Fruit fly (Drosophila melanogaster) whole organism, embryonic: Measurements from ENCODE around the gene Claspin.
A peak's percentile ranks its signal among the peaks of the same experiment; 100 is the strongest.

Experiments used
- CG1024 ChIP-seq: fragments of 200-800 bp; sonication (Bioruptor generic); IDR thresholded peaks from 2 replicates; pipeline ENCODE4 v1.3.6; 2022; ENCODE audit warnings: missing biosample characterization, missing genetic modification characterization
- CG10267 ChIP-seq: fragments of 200-800 bp; sonication (Bioruptor generic); optimal IDR thresholded peaks from 2 replicates; lab custom pipeline; 2018; ENCODE audit warnings: missing biosample characterization, mild to moderate bottlenecking, missing genetic modification characterization, moderate library complexity
- CG10462 ChIP-seq: fragments of 200-800 bp; sonication (Bioruptor generic); optimal IDR thresholded peaks from 2 replicates; lab custom pipeline; 2016; ENCODE audit warnings: missing biosample characterization, missing genetic modification characterization
- CG11085 ChIP-seq: fragments of 200-800 bp; sonication (Bioruptor generic); IDR thresholded peaks from 2 replicates; pipeline ENCODE4 v1.3.6; 2022; ENCODE audit warnings: missing biosample characterization, missing genetic modification characterization
- CG11247 ChIP-seq: fragments of 200-800 bp; sonication (Bioruptor generic); IDR thresholded peaks from 2 replicates; pipeline ENCODE4 v1.3.6; 2022; ENCODE audit warnings: missing biosample characterization, missing genetic modification characterization
- CG11696 ChIP-seq: fragments of 200-800 bp; sonication (Bioruptor generic); IDR thresholded peaks from 2 replicates; pipeline ENCODE4 v1.3.6; 2022; ENCODE audit warnings: missing biosample characterization, missing genetic modification characterization
- CG1233 ChIP-seq: fragments of 200-800 bp; sonication (Bioruptor generic); optimal IDR thresholded peaks from 4 replicates; lab custom pipeline; 2018; ENCODE audit warnings: missing biosample characterization, mild to moderate bottlenecking, missing genetic modification characterization
- CG13296 ChIP-seq: fragments of 200-800 bp; sonication (Bioruptor generic); optimal IDR thresholded peaks from 3 replicates; lab custom pipeline; 2018; ENCODE audit warnings: missing biosample characterization, mild to moderate bottlenecking, missing genetic modification characterization
- CG13424 ChIP-seq: fragments of 200-800 bp; sonication (Bioruptor generic); optimal IDR thresholded peaks from 2 replicates; lab custom pipeline; 2019; ENCODE audit warnings: missing biosample characterization, mild to moderate bottlenecking, missing genetic modification characterization, moderate library complexity
- CG14050 ChIP-seq: fragments of 200-800 bp; sonication (Bioruptor generic); IDR thresholded peaks from 3 replicates; pipeline ENCODE4 v1.3.6; 2022; ENCODE audit warnings: missing biosample characterization, missing genetic modification characterization
- CG14860 ChIP-seq: fragments of 200-800 bp; sonication (Bioruptor generic); IDR thresholded peaks from 3 replicates; pipeline ENCODE4 v1.3.6; 2022; ENCODE audit warnings: missing biosample characterization, missing genetic modification characterization; ENCODE audit not compliant: partially characterized antibody
- CG15011 ChIP-seq: fragments of 200-800 bp; sonication (Bioruptor generic); optimal IDR thresholded peaks from 3 replicates; lab custom pipeline; 2018; ENCODE audit warnings: missing biosample characterization, mild to moderate bottlenecking, missing genetic modification characterization
- CG15073 ChIP-seq: fragments of 200-800 bp; sonication (Bioruptor generic); optimal IDR thresholded peaks from 2 replicates; lab custom pipeline; 2016; ENCODE audit warnings: missing biosample characterization, missing genetic modification characterization
- CG1529 ChIP-seq: fragments of 200-800 bp; sonication (Bioruptor generic); optimal IDR thresholded peaks from 3 replicates; lab custom pipeline; 2018; ENCODE audit warnings: missing biosample characterization, missing genetic modification characterization
- CG15479 ChIP-seq: fragments of 200-800 bp; sonication (Bioruptor generic); optimal IDR thresholded peaks from 3 replicates; lab custom pipeline; 2019; ENCODE audit warnings: missing biosample characterization, mild to moderate bottlenecking, missing genetic modification characterization, moderate library complexity
- CG16863 ChIP-seq: fragments of 200-800 bp; sonication (Bioruptor generic); optimal IDR thresholded peaks from 3 replicates; lab custom pipeline; 2016; ENCODE audit warnings: missing biosample characterization, missing genetic modification characterization
- CG2116 ChIP-seq: fragments of 200-800 bp; sonication (Bioruptor generic); optimal IDR thresholded peaks from 3 replicates; lab custom pipeline; 2018; ENCODE audit warnings: missing biosample characterization, mild to moderate bottlenecking, missing genetic modification characterization
- CG3065 ChIP-seq: fragments of 200-800 bp; sonication (Bioruptor generic); optimal IDR thresholded peaks from 2 replicates; lab custom pipeline; 2016; ENCODE audit warnings: missing biosample characterization, missing genetic modification characterization
- CG34422 ChIP-seq: fragments of 200-800 bp; sonication (Bioruptor generic); IDR thresholded peaks from 3 replicates; pipeline ENCODE4 v1.3.6; 2022; ENCODE audit warnings: missing biosample characterization, missing genetic modification characterization
- CG3726 ChIP-seq: fragments of 200-800 bp; sonication (Bioruptor generic); IDR thresholded peaks from 3 replicates; pipeline ENCODE4, ENCODE4 v1.3.6; 2022; ENCODE audit warnings: missing biosample characterization, missing genetic modification characterization
- CG4328 ChIP-seq: fragments of 200-800 bp; sonication (Bioruptor generic); optimal IDR thresholded peaks from 3 replicates; lab custom pipeline; 2017; ENCODE audit warnings: missing biosample characterization, missing genetic modification reagents, missing genetic modification characterization
- CG6654 ChIP-seq: fragments of 200-800 bp; sonication (Bioruptor generic); optimal IDR thresholded peaks from 2 replicates; lab custom pipeline; 2017; ENCODE audit warnings: missing biosample characterization, mild to moderate bottlenecking, missing genetic modification characterization
- CG7928 ChIP-seq: fragments of 200-800 bp; sonication (Bioruptor generic); optimal IDR thresholded peaks from 2 replicates; lab custom pipeline; 2017; ENCODE audit warnings: missing biosample characterization, mild to moderate bottlenecking, missing genetic modification characterization
- CG8388 ChIP-seq: fragments of 200-800 bp; sonication (Bioruptor generic); optimal IDR thresholded peaks from 2 replicates; lab custom pipeline; 2019; ENCODE audit warnings: missing biosample characterization, mild to moderate bottlenecking, missing genetic modification characterization, moderate library complexity
- CG9609 ChIP-seq: fragments of 200-800 bp; sonication (Bioruptor generic); optimal IDR thresholded peaks from 3 replicates; lab custom pipeline; 2016; ENCODE audit warnings: missing biosample characterization, missing genetic modification characterization
- CG9797 ChIP-seq: fragments of 200-800 bp; sonication (Bioruptor generic); optimal IDR thresholded peaks from 3 replicates; lab custom pipeline; 2018; ENCODE audit warnings: missing biosample characterization, mild to moderate bottlenecking, missing genetic modification characterization
- CG9817 ChIP-seq: fragments of 200-800 bp; sonication (Bioruptor generic); optimal IDR thresholded peaks from 2 replicates; lab custom pipeline; 2018; ENCODE audit warnings: missing biosample characterization, mild to moderate bottlenecking, missing genetic modification characterization, moderate library complexity
- E2f2 ChIP-seq: fragments of 200-800 bp; sonication (Bioruptor generic); IDR thresholded peaks from 2 replicates; pipeline ENCODE4 v1.3.6; 2022; ENCODE audit warnings: missing biosample characterization, missing genetic modification characterization
- TFAM ChIP-seq: fragments of 200-800 bp; sonication (Bioruptor generic); optimal IDR thresholded peaks from 2 replicates; lab custom pipeline; 2017; ENCODE audit warnings: missing biosample characterization, missing genetic modification characterization, inconsistent platforms
- al ChIP-seq: fragments of 200-800 bp; sonication (Bioruptor generic); IDR thresholded peaks from 2 replicates; pipeline ENCODE4 v1.3.6; 2022; ENCODE audit warnings: missing biosample characterization, missing genetic modification characterization
- ap ChIP-seq: fragments of 200-800 bp; sonication (Bioruptor generic); IDR thresholded peaks from 2 replicates; pipeline ENCODE4 v1.3.6; 2022; ENCODE audit warnings: missing biosample characterization, missing genetic modification characterization
- btn ChIP-seq: fragments of 200-800 bp; sonication (Bioruptor generic); optimal IDR thresholded peaks from 2 replicates; lab custom pipeline; 2016; ENCODE audit warnings: missing biosample characterization, missing genetic modification characterization
- cad ChIP-seq: fragments of >200 bp; optimal IDR thresholded peaks from 2 replicates; lab custom pipeline; 2017; ENCODE audit warnings: missing biosample characterization, missing genetic modification characterization
- disco-r ChIP-seq: fragments of 200-800 bp; sonication (Bioruptor generic); optimal IDR thresholded peaks from 2 replicates; lab custom pipeline; 2016; ENCODE audit warnings: missing biosample characterization, missing genetic modification characterization
- dmrt99B ChIP-seq: fragments of 200-800 bp; sonication (Bioruptor generic); optimal IDR thresholded peaks from 2 replicates; lab custom pipeline; 2018; ENCODE audit warnings: missing biosample characterization, mild to moderate bottlenecking, missing genetic modification characterization, moderate library complexity
- dysf ChIP-seq: fragments of 200-800 bp; sonication (Bioruptor generic); IDR thresholded peaks from 3 replicates; pipeline ENCODE4 v1.3.6; 2022; ENCODE audit warnings: missing biosample characterization, missing genetic modification characterization
- gcm2 ChIP-seq: fragments of 200-800 bp; sonication (Bioruptor generic); optimal IDR thresholded peaks from 2 replicates; lab custom pipeline; 2016; ENCODE audit warnings: missing biosample characterization, missing genetic modification characterization
- grau ChIP-seq: fragments of 200-800 bp; optimal IDR thresholded peaks from 3 replicates; lab custom pipeline; 2019; ENCODE audit warnings: missing biosample characterization, mild to moderate bottlenecking, missing genetic modification characterization, moderate library complexity
- lilli ChIP-seq: fragments of 200-800 bp; sonication (Bioruptor generic); optimal IDR thresholded peaks from 3 replicates; lab custom pipeline; 2016; ENCODE audit warnings: missing biosample characterization, missing genetic modification characterization
- luna ChIP-seq: fragments of 200-800 bp; sonication (Bioruptor generic); optimal IDR thresholded peaks from 2 replicates; lab custom pipeline; 2016; ENCODE audit warnings: missing biosample characterization, missing genetic modification characterization
- nmo ChIP-seq: fragments of 200-800 bp; sonication (Bioruptor generic); optimal IDR thresholded peaks from 2 replicates; lab custom pipeline; 2018; ENCODE audit warnings: missing biosample characterization, mild to moderate bottlenecking, missing genetic modification characterization, moderate library complexity
- pb ChIP-seq: fragments of 200-800 bp; sonication (Bioruptor generic); optimal IDR thresholded peaks from 3 replicates; lab custom pipeline; 2016; ENCODE audit warnings: missing biosample characterization, missing genetic modification characterization
- pita ChIP-seq: fragments of 200-800 bp; sonication (Bioruptor generic); optimal IDR thresholded peaks from 2 replicates; lab custom pipeline; 2017; ENCODE audit warnings: missing biosample characterization, mild to moderate bottlenecking, missing genetic modification characterization
- pzg ChIP-seq: fragments of 200-800 bp; sonication (Bioruptor generic); optimal IDR thresholded peaks from 3 replicates; lab custom pipeline; 2018; ENCODE audit warnings: missing biosample characterization, mild to moderate bottlenecking, missing genetic modification characterization, moderate library complexity
- row ChIP-seq: fragments of 200-800 bp; sonication (Bioruptor generic); IDR thresholded peaks from 3 replicates; pipeline ENCODE4 v1.3.6; 2022; ENCODE audit warnings: missing biosample characterization, missing genetic modification characterization
- shn ChIP-seq: fragments of 200-800 bp; sonication (Bioruptor generic); optimal IDR thresholded peaks from 3 replicates; lab custom pipeline; 2016; ENCODE audit warnings: missing biosample characterization, missing genetic modification characterization
- stc ChIP-seq: fragments of 200-800 bp; sonication (Bioruptor generic); IDR thresholded peaks from 2 replicates; pipeline ENCODE4 v1.3.6; 2022; ENCODE audit warnings: missing biosample characterization, missing genetic modification characterization
- tio ChIP-seq: fragments of 200-800 bp; sonication (Bioruptor generic); optimal IDR thresholded peaks from 2 replicates; lab custom pipeline; 2017; ENCODE audit warnings: missing biosample characterization, missing genetic modification characterization, inconsistent platforms
- tx ChIP-seq: fragments of 200-800 bp; sonication (Bioruptor generic); optimal IDR thresholded peaks from 2 replicates; lab custom pipeline; 2016; ENCODE audit warnings: missing biosample characterization, missing genetic modification characterization
- zfh2 ChIP-seq: fragments of 200-800 bp; sonication (Bioruptor generic); optimal IDR thresholded peaks from 2 replicates; lab custom pipeline; 2016; ENCODE audit warnings: missing biosample characterization, missing genetic modification characterization

Gene Claspin

dm6 chr3L:4363887-4364794 is 50.9 kb downstream of the Claspin start, which contains the start of the genes Cip4 and mRpS6 (continued):
- peak; percentile 67 for TF ChIP-seq CG1024 (GFP tag; lab: Robert Waterston, UW)
- peak; percentile 71 for TF ChIP-seq stc
- no peak for TF ChIP-seq CG9609 (GFP tag; lab: Kevin White, UChicago)
- no peak for TF ChIP-seq TFAM
- TF ChIP-seq grau, result peak; percentile 86
- no peak for TF ChIP-seq btn (GFP tag; lab: Kevin White, UChicago)
- TF ChIP-seq pita (GFP tag; lab: Kevin White, UChicago), result peak; percentile 54
- peak; percentile 83 for TF ChIP-seq CG11247
- TF ChIP-seq CG4328 (GFP tag; lab: Kevin White, UChicago), result no peak
- TF ChIP-seq CG1529 (GFP tag; lab: Kevin White, UChicago), result peak; percentile 56
- peak; percentile 54 for TF ChIP-seq CG6654 (GFP tag; lab: Kevin White, UChicago)
- TF ChIP-seq CG14860 (GFP tag; lab: Robert Waterston, UW), result no peak
- peak; percentile 86 for TF ChIP-seq CG14050 (GFP tag; lab: Robert Waterston, UW)
- peak; percentile 79 for TF ChIP-seq CG9797 (GFP tag; lab: Kevin White, UChicago)
- TF ChIP-seq CG7928 (GFP tag; lab: Kevin White, UChicago), result no peak
- peak; percentile 75 for TF ChIP-seq CG2116 (GFP tag; lab: Kevin White, UChicago)
- TF ChIP-seq lilli, result peak; percentile 84
- peak; percentile 69 for TF ChIP-seq CG13296 (GFP tag; lab: Kevin White, UChicago)
- peak; percentile 1 for TF ChIP-seq gcm2
- peak; percentile 76 for TF ChIP-seq CG3726 (GFP tag; lab: Robert Waterston, UW)
- peak; percentile 64 for TF ChIP-seq al
- peak; percentile 83 for TF ChIP-seq ap (GFP tag; lab: Robert Waterston, UW)
- peak; percentile 70 for TF ChIP-seq dmrt99B
- TF ChIP-seq CG10267 (tag; lab: Kevin White, UChicago), result peak; percentile 78
- TF ChIP-seq CG10462, result peak; percentile 76
- peak; percentile 18 for TF ChIP-seq shn (GFP tag; lab: Kevin White, UChicago)
- no peak for TF ChIP-seq disco-r (GFP tag; lab: Kevin White, UChicago)
- peak; percentile 89 for TF ChIP-seq row
- peak; percentile 75 for TF ChIP-seq pzg (GFP tag; lab: Kevin White, UChicago)
- peak; percentile 47 for TF ChIP-seq CG3065 (GFP tag; lab: Kevin White, UChicago)
- TF ChIP-seq tx (GFP tag; lab: Kevin White, UChicago), result peak; percentile 0
- TF ChIP-seq CG13424 (tag; lab: Kevin White, UChicago), result peak; percentile 84
- peak; percentile 77 for TF ChIP-seq dysf
- TF ChIP-seq CG16863 (GFP tag; lab: Kevin White, UChicago), result no peak
- TF ChIP-seq CG15479 (GFP tag; lab: Kevin White, UChicago), result peak; percentile 51
- no peak for TF ChIP-seq CG11696 (GFP tag; lab: Robert Waterston, UW)
- TF ChIP-seq E2f2, result peak; percentile 62; the same call in 1 of the 2 replicates
- peak; percentile 91 for TF ChIP-seq nmo (GFP tag; lab: Kevin White, UChicago)
- no peak for TF ChIP-seq cad (GFP tag; lab: Kevin White, UChicago)
- peak; percentile 84 for TF ChIP-seq CG1233 (GFP tag; lab: Kevin White, UChicago)
- TF ChIP-seq CG34422 (GFP tag; lab: Robert Waterston, UW), result peak; percentile 66
- TF ChIP-seq CG15011, result no peak
- peak; percentile 86 for TF ChIP-seq CG9817 (tag; lab: Kevin White, UChicago)
- TF ChIP-seq zfh2 (GFP tag; lab: Kevin White, UChicago), result peak; percentile 56
- peak; percentile 49 for TF ChIP-seq CG15073 (GFP tag; lab: Kevin White, UChicago)
- peak; percentile 66 for TF ChIP-seq CG11085 (GFP tag; lab: Robert Waterston, UW)
- no peak for TF ChIP-seq luna (GFP tag; lab: Kevin White, UChicago)
- TF ChIP-seq tio (GFP tag; lab: Kevin White, UChicago), result peak; percentile 83
- peak; percentile 78 for TF ChIP-seq CG8388 (GFP tag; lab: Kevin White, UChicago)
- TF ChIP-seq pb (GFP tag; lab: Kevin White, UChicago), result no peak
